Worm (Caenorhabditis elegans) whole organism, young adult: ENCODE data around the gene egl-1.

Experiments
- B0261.1 ChIP-seq: sonication (generic microtip); optimal IDR thresholded peaks from 2 replicates; lab custom pipeline; 2016; ENCODE audit warnings: mild to moderate bottlenecking, missing genetic modification characterization, moderate library complexity, missing compliant biosample characterization
- C17E4.6 ChIP-seq: fragments of 200-800 bp; sonication (Bioruptor generic); IDR thresholded peaks from 2 replicates; pipeline ENCODE4 v1.3.6; 2022; ENCODE audit warnings: missing genetic modification reagents, missing genetic modification characterization, missing compliant biosample characterization
- F22D6.2 ChIP-seq: sonication (generic microtip); optimal IDR thresholded peaks from 2 replicates; lab custom pipeline; 2016; ENCODE audit warnings: mild to moderate bottlenecking, missing genetic modification characterization, missing compliant biosample characterization
- F23B12.7 ChIP-seq: sonication (generic microtip); optimal IDR thresholded peaks from 2 replicates; lab custom pipeline; 2017; ENCODE audit warnings: missing genetic modification characterization, mild to moderate bottlenecking, missing compliant biosample characterization, antibody characterized with exemption, moderate library complexity; ENCODE audit not compliant: insufficient read depth
- F37B4.10 ChIP-seq: fragments of 200-800 bp; sonication (Bioruptor generic); IDR thresholded peaks from 2 replicates; pipeline ENCODE4 v1.3.6; 2022; ENCODE audit warnings: missing genetic modification characterization, missing compliant biosample characterization
- F39B2.1 ChIP-seq: fragments of 200-800 bp; sonication (Bioruptor generic); IDR thresholded peaks from 2 replicates; pipeline ENCODE4 v1.3.6; 2022; ENCODE audit warnings: missing genetic modification reagents, missing genetic modification characterization, missing compliant biosample characterization
- F49E8.2 ChIP-seq: sonication (generic microtip); optimal IDR thresholded peaks from 3 replicates; lab custom pipeline; 2017; ENCODE audit warnings: missing genetic modification characterization, mild to moderate bottlenecking, missing compliant biosample characterization, antibody characterized with exemption, moderate library complexity; ENCODE audit not compliant: insufficient read depth
- F57C9.4 ChIP-seq: sonication (generic microtip); optimal IDR thresholded peaks from 2 replicates; lab custom pipeline; 2017; ENCODE audit warnings: mild to moderate bottlenecking, missing genetic modification characterization, missing compliant biosample characterization
- K12H6.12 ChIP-seq: fragments of 200-800 bp; sonication (Bioruptor generic); optimal IDR thresholded peaks from 2 replicates; lab custom pipeline; 2018; ENCODE audit warnings: mild to moderate bottlenecking, missing genetic modification characterization, missing compliant biosample characterization
- T26A5.8 ChIP-seq: sonication (generic microtip); optimal IDR thresholded peaks from 2 replicates; lab custom pipeline; 2016; ENCODE audit warnings: missing genetic modification characterization, missing compliant biosample characterization
- Y79H2A.3 ChIP-seq: fragments of 200-800 bp; sonication (Bioruptor generic); conservative IDR thresholded peaks from 2 replicates; pipeline ENCODE4 v1.3.6; 2022; ENCODE audit warnings: missing genetic modification reagents, missing genetic modification characterization, missing compliant biosample characterization
- Y95B8A.8 ChIP-seq: fragments of 200-800 bp; sonication (Bioruptor generic); IDR thresholded peaks from 2 replicates; pipeline ENCODE4 v1.3.6; 2022; ENCODE audit warnings: missing genetic modification reagents, missing genetic modification characterization, missing compliant biosample characterization
- ZK185.1 ChIP-seq: sonication (generic microtip); optimal IDR thresholded peaks from 2 replicates; lab custom pipeline; 2016; ENCODE audit warnings: mild to moderate bottlenecking, missing genetic modification characterization, missing compliant biosample characterization; ENCODE audit not compliant: poor library complexity, severe bottlenecking
- aptf-3 ChIP-seq: fragments of 200-800 bp; sonication (Bioruptor generic); IDR thresholded peaks from 2 replicates; pipeline ENCODE4 v1.3.6; 2022; ENCODE audit warnings: missing genetic modification characterization, missing compliant biosample characterization
- attf-3 ChIP-seq: fragments of 200-800 bp; sonication (Bioruptor generic); conservative IDR thresholded peaks from 2 replicates; pipeline ENCODE4 v1.3.6; 2022; ENCODE audit warnings: missing genetic modification reagents, missing genetic modification characterization, missing compliant biosample characterization
- attf-6 ChIP-seq: fragments of 200-800 bp; sonication (Bioruptor generic); IDR thresholded peaks from 2 replicates; pipeline ENCODE4 v1.3.6; 2022; ENCODE audit warnings: missing genetic modification reagents, missing genetic modification characterization, missing compliant biosample characterization
- bed-2 ChIP-seq: fragments of 200-800 bp; sonication (Bioruptor generic); IDR thresholded peaks from 2 replicates; pipeline ENCODE4 v1.3.6; 2022; ENCODE audit warnings: missing genetic modification reagents, missing genetic modification characterization, missing compliant biosample characterization
- cebp-1 ChIP-seq, 2 experiments: fragments of 200-800 bp in 1 of 2; sonication (Bioruptor generic) in 1 of 2; sonication (generic microtip) in 1 of 2; IDR thresholded peaks in 1 of 2; optimal IDR thresholded peaks in 1 of 2; 2 replicates each; pipeline versions ENCODE4 v1.3.6 to Lab custom; 2017 to 2022; ENCODE audit warnings: missing compliant biosample characterization in 2 of 2, missing genetic modification characterization in 2 of 2, mild to moderate bottlenecking in 1 of 2, missing genetic modification reagents in 1 of 2, moderate library complexity in 1 of 2
- ceh-79 ChIP-seq: sonication (generic microtip); optimal IDR thresholded peaks from 2 replicates; lab custom pipeline; 2017; ENCODE audit warnings: mild to moderate bottlenecking, missing genetic modification characterization, missing compliant biosample characterization
- ceh-91 ChIP-seq: fragments of 200-800 bp; sonication (Bioruptor generic); IDR thresholded peaks from 2 replicates; pipeline ENCODE4 v1.3.6; 2022; ENCODE audit warnings: missing genetic modification reagents, missing genetic modification characterization, missing compliant biosample characterization
- chd-7 ChIP-seq: sonication (generic microtip); optimal IDR thresholded peaks from 2 replicates; lab custom pipeline; 2016; ENCODE audit warnings: mild to moderate bottlenecking, missing genetic modification characterization, moderate library complexity, missing compliant biosample characterization
- die-1 ChIP-seq: sonication (generic microtip); optimal IDR thresholded peaks from 2 replicates; lab custom pipeline; 2016; ENCODE audit warnings: missing genotype, mild to moderate bottlenecking, missing genetic modification characterization, missing compliant biosample characterization
- dox-1 ChIP-seq: fragments of 200-800 bp; sonication (Bioruptor generic); IDR thresholded peaks from 2 replicates; pipeline ENCODE4 v1.3.6; 2022; ENCODE audit warnings: missing genetic modification reagents, missing genetic modification characterization, missing compliant biosample characterization
- egl-44 ChIP-seq: fragments of 200-800 bp; sonication (Bioruptor generic); IDR thresholded peaks from 2 replicates; pipeline ENCODE4 v1.3.6; 2022; ENCODE audit warnings: missing genetic modification reagents, missing genetic modification characterization, missing compliant biosample characterization
- ekl-4 ChIP-seq: fragments of 200-800 bp; sonication (Bioruptor generic); IDR thresholded peaks from 2 replicates; pipeline ENCODE4 v1.3.6; 2022; ENCODE audit warnings: missing genetic modification reagents, missing genetic modification characterization, missing compliant biosample characterization
- ets-4 ChIP-seq: fragments of 200-800 bp; sonication (Bioruptor generic); optimal IDR thresholded peaks from 2 replicates; lab custom pipeline; 2018; ENCODE audit warnings: mild to moderate bottlenecking, missing genetic modification characterization, missing compliant biosample characterization
- fkh-3 ChIP-seq: sonication (generic microtip); optimal IDR thresholded peaks from 2 replicates; lab custom pipeline; 2016; ENCODE audit warnings: mild to moderate bottlenecking, missing genetic modification characterization, missing compliant biosample characterization
- gei-17 ChIP-seq: fragments of 200-800 bp; sonication (Bioruptor generic); optimal IDR thresholded peaks from 2 replicates; lab custom pipeline; 2018; ENCODE audit warnings: mild to moderate bottlenecking, missing genetic modification characterization, missing compliant biosample characterization
- hlh-12 ChIP-seq: sonication (generic microtip); optimal IDR thresholded peaks from 2 replicates; lab custom pipeline; 2016; ENCODE audit warnings: missing genetic modification characterization, missing compliant biosample characterization
- lag-1 ChIP-seq: fragments of 200-800 bp; sonication (Bioruptor generic); IDR thresholded peaks from 2 replicates; pipeline ENCODE4 v1.3.6; 2022; ENCODE audit warnings: missing genetic modification reagents, missing genetic modification characterization, missing compliant biosample characterization
- lin-26 ChIP-seq: fragments of 200-800 bp; sonication (Bioruptor generic); IDR thresholded peaks from 2 replicates; pipeline ENCODE4 v1.3.6; 2022; ENCODE audit warnings: missing genetic modification reagents, missing genetic modification characterization, missing compliant biosample characterization
- lin-54 ChIP-seq: fragments of 200-800 bp; sonication (Bioruptor generic); optimal IDR thresholded peaks from 2 replicates; lab custom pipeline; 2018; ENCODE audit warnings: mild to moderate bottlenecking, missing genetic modification characterization, missing compliant biosample characterization
- madf-3 ChIP-seq: fragments of 200-800 bp; sonication (Bioruptor generic); IDR thresholded peaks from 2 replicates; pipeline ENCODE4 v1.3.6; 2022; ENCODE audit warnings: missing genetic modification reagents, missing genetic modification characterization, missing compliant biosample characterization
- mcd-1 ChIP-seq: fragments of 200-800 bp; sonication (Bioruptor generic); IDR thresholded peaks from 2 replicates; pipeline ENCODE4 v1.3.6; 2022; ENCODE audit warnings: missing genetic modification reagents, missing genetic modification characterization, missing compliant biosample characterization
- mxl-1 ChIP-seq: sonication (generic microtip); optimal IDR thresholded peaks from 2 replicates; lab custom pipeline; 2016; ENCODE audit warnings: missing genetic modification characterization, missing compliant biosample characterization
- nhr-80 ChIP-seq: sonication (generic microtip); optimal IDR thresholded peaks from 2 replicates; lab custom pipeline; 2016; ENCODE audit warnings: missing genetic modification characterization, missing compliant biosample characterization
- pha-4 ChIP-seq: fragments of 150-350 bp; sonication (generic microtip); optimal IDR thresholded peaks from 2 replicates; lab custom pipeline; 2014; ENCODE audit warnings: missing biosample characterization, missing genetic modification reagents, missing genetic modification characterization
- rec-8 ChIP-seq, 2 experiments: sonication (generic microtip); optimal IDR thresholded peaks; 2 replicates each; lab custom pipeline; 2016; ENCODE audit warnings: mild to moderate bottlenecking in 2 of 2, missing genetic modification characterization in 2 of 2, missing genetic modification reagents in 2 of 2, missing genotype in 2 of 2, missing biosample characterization in 1 of 2, missing compliant biosample characterization in 1 of 2, moderate library complexity in 1 of 2
- repo-1 ChIP-seq: sonication (generic microtip); optimal IDR thresholded peaks from 2 replicates; lab custom pipeline; 2017; ENCODE audit warnings: mild to moderate bottlenecking, missing genetic modification characterization, missing compliant biosample characterization
- sea-2 ChIP-seq: fragments of 200-800 bp; sonication (Bioruptor generic); IDR thresholded peaks from 2 replicates; pipeline ENCODE4 v1.3.6; 2022; ENCODE audit warnings: missing genetic modification characterization, missing compliant biosample characterization
- snpc-4 ChIP-seq, 5 experiments: fragments of 150-350 bp in 1 of 5; sonication (generic microtip) in 4 of 5; optimal IDR thresholded peaks; 2 replicates each; lab custom pipeline; 2014 to 2018; ENCODE audit warnings: missing genetic modification characterization in 5 of 5, missing biosample characterization in 3 of 5, antibody characterized with exemption in 2 of 5, mild to moderate bottlenecking in 2 of 5, missing compliant biosample characterization in 2 of 5, missing genotype in 2 of 5, moderate library complexity in 2 of 5, missing genetic modification reagents in 1 of 5
- sptf-2 ChIP-seq: fragments of 200-800 bp; sonication (Bioruptor generic); optimal IDR thresholded peaks from 2 replicates; lab custom pipeline; 2018; ENCODE audit warnings: mild to moderate bottlenecking, missing genetic modification characterization, missing compliant biosample characterization
- tbp1 ChIP-seq: fragments of 200-800 bp; sonication (Bioruptor generic); optimal IDR thresholded peaks from 2 replicates; lab custom pipeline; 2018; ENCODE audit warnings: mild to moderate bottlenecking, missing genetic modification characterization, missing compliant biosample characterization
- unc-130 ChIP-seq: sonication (generic microtip); optimal IDR thresholded peaks from 2 replicates; lab custom pipeline; 2016; ENCODE audit warnings: missing genetic modification reagents, missing genetic modification characterization, missing compliant biosample characterization
- ztf-18 ChIP-seq: sonication (generic microtip); optimal IDR thresholded peaks from 2 replicates; lab custom pipeline; 2016; ENCODE audit warnings: missing genotype, mild to moderate bottlenecking, missing genetic modification characterization, missing compliant biosample characterization
- ztf-22 ChIP-seq: fragments of 200-800 bp; sonication (Bioruptor generic); optimal IDR thresholded peaks from 2 replicates; lab custom pipeline; 2018; ENCODE audit warnings: mild to moderate bottlenecking, missing genetic modification characterization, moderate library complexity, missing compliant biosample characterization
- ztf-25 ChIP-seq: fragments of 200-800 bp; sonication (Bioruptor generic); IDR thresholded peaks from 2 replicates; pipeline ENCODE4 v1.3.6; 2022; ENCODE audit warnings: missing genetic modification reagents, missing genetic modification characterization, missing compliant biosample characterization
- ztf-6 ChIP-seq: fragments of 200-800 bp; sonication (Bioruptor generic); IDR thresholded peaks from 2 replicates; pipeline ENCODE4 v1.3.6; 2022; ENCODE audit warnings: missing genetic modification reagents, missing genetic modification characterization, missing compliant biosample characterization

Gene egl-1

ce11 chrV:14411989-14412388 is 20.2 kb downstream of the egl-1 start (continued):
- no peak for TF ChIP-seq lag-1
- no peak for TF ChIP-seq egl-44
- TF ChIP-seq gei-17 (GFP tag; lab: Kevin White, UChicago): no peak
- TF ChIP-seq chd-7 (tag; lab: Kevin White, UChicago): no peak
- no peak for TF ChIP-seq aptf-3 (GFP tag; lab: Robert Waterston, UW)
- no peak for TF ChIP-seq bed-2 (GFP tag; lab: Robert Waterston, UW)
- no peak for TF ChIP-seq rec-8 (tag; optimal IDR thresholded peaks at IDR 0.05; lab: Kevin White, UChicago)
- TF ChIP-seq ztf-22 (GFP tag; lab: Kevin White, UChicago): no peak
- TF ChIP-seq mcd-1: no peak
- TF ChIP-seq repo-1 (tag; lab: Kevin White, UChicago): no peak
- no peak for TF ChIP-seq unc-130
- TF ChIP-seq Y79H2A.3 (GFP tag; lab: Robert Waterston, UW): no peak
- TF ChIP-seq madf-3: peak; percentile 13; the same call in 1 of the 2 replicates
- TF ChIP-seq Y95B8A.8 (GFP tag; lab: Robert Waterston, UW): no peak
- TF ChIP-seq nhr-80 (tag; lab: Kevin White, UChicago): no peak
- TF ChIP-seq T26A5.8 (tag; lab: Kevin White, UChicago): no peak
- peak; percentile 29 for TF ChIP-seq die-1
- TF ChIP-seq ceh-79 (tag; lab: Kevin White, UChicago): peak; percentile 12
- TF ChIP-seq ZK185.1: no peak
- TF ChIP-seq ztf-6 (GFP tag; lab: Robert Waterston, UW): no peak
- no peak for TF ChIP-seq K12H6.12
- TF ChIP-seq attf-3 (GFP tag; lab: Robert Waterston, UW): no peak
- no peak for TF ChIP-seq C17E4.6 (GFP tag; lab: Robert Waterston, UW)
- no peak for TF ChIP-seq attf-6 (GFP tag; lab: Robert Waterston, UW)
- TF ChIP-seq F39B2.1 (GFP tag; lab: Robert Waterston, UW): no peak
- no peak for TF ChIP-seq B0261.1 (tag; lab: Kevin White, UChicago)
- no peak for TF ChIP-seq tbp1 (GFP tag; lab: Kevin White, UChicago)
- TF ChIP-seq cebp-1 (GFP tag; IDR thresholded peaks at IDR 0.05; lab: Robert Waterston, UW): no peak; the same call in 1 of the 2 replicates
- TF ChIP-seq cebp-1 (tag; optimal IDR thresholded peaks at IDR 0.05; lab: Kevin White, UChicago): peak; percentile 31
- no peak for TF ChIP-seq ceh-91 (GFP tag; lab: Robert Waterston, UW)
- TF ChIP-seq hlh-12: no peak
- no peak for TF ChIP-seq pha-4 (tag; lab: Kevin White, UChicago)
- TF ChIP-seq dox-1 (GFP tag; lab: Robert Waterston, UW): no peak
- TF ChIP-seq ekl-4 (GFP tag; lab: Robert Waterston, UW): 0 out of 2 replicates have a peak, but pooled peaks have one; percentile 42
- peak; percentile 22 for TF ChIP-seq F49E8.2
- no peak for TF ChIP-seq fkh-3 (tag; lab: Kevin White, UChicago)
- TF ChIP-seq F57C9.4: no peak
- no peak for TF ChIP-seq F37B4.10 (GFP tag; lab: Robert Waterston, UW)
- no peak for TF ChIP-seq ets-4 (GFP tag; lab: Kevin White, UChicago)
- TF ChIP-seq F22D6.2 (tag; lab: Kevin White, UChicago): no peak
- no peak for TF ChIP-seq mxl-1 (tag; lab: Kevin White, UChicago)
- TF ChIP-seq lin-26: 0 out of 2 replicates have a peak, but pooled peaks have one; percentile 12
- no peak for TF ChIP-seq ztf-25 (GFP tag; lab: Robert Waterston, UW)
- TF ChIP-seq snpc-4 (GFP tag; optimal IDR thresholded peaks at IDR 0.05; lab: Kevin White, UChicago): no peak
- TF ChIP-seq snpc-4 (tag; optimal IDR thresholded peaks at IDR 0.05; lab: Kevin White, UChicago): peak in 1 of 4 experiments; percentile 25
- TF ChIP-seq lin-54 (GFP tag; lab: Kevin White, UChicago): no peak
- no peak for TF ChIP-seq sea-2 (GFP tag; lab: Robert Waterston, UW)
- TF ChIP-seq F23B12.7 (tag; lab: Kevin White, UChicago): no peak
- no peak for TF ChIP-seq sptf-2 (GFP tag; lab: Kevin White, UChicago)
- TF ChIP-seq ztf-18 (tag; lab: Kevin White, UChicago): no peak
